Fruit fly (Drosophila melanogaster): ENCODE data around the gene CG12693.
A peak's percentile ranks its signal among the peaks of the same experiment; 100 is the strongest.
"Not testable (repeated sequence)": the region's sequence is repeated elsewhere in the genome, so short reads cannot be mapped to it uniquely, and the experiment has no call there.

CG12693 gene

dm6 chrX:4318701-4319100, 10.6 kb downstream of the CG12693 start, which contains the start of gene mei-9:
mei-9 (minus strand) TSS chrX:4318801.
- not testable (repeated sequence) for TF ChIP-seq trem (tag; optimal IDR thresholded peaks at IDR 0.05); ken (GFP tag; IDR thresholded peaks at IDR 0.05); Camta (GFP tag; optimal IDR thresholded peaks at IDR 0.05)

dm6 chrX:4318001-4318400, 11.3 kb downstream of the CG12693 start:
- TF ChIP-seq Nf-YA (GFP tag; IDR thresholded peaks at IDR 0.05) (peak; percentile 32; the same call in 1 of the 2 replicates), pzg (GFP tag; optimal IDR thresholded peaks at IDR 0.05) (peak; percentile 10), Sry-δ (GFP tag; optimal IDR thresholded peaks at IDR 0.05) (peak; percentile 8), sens (GFP tag) (peak; percentile 51), Ada2b (GFP tag; IDR thresholded peaks at IDR 0.05) (peak; percentile 71), seq (GFP tag; IDR thresholded peaks at IDR 0.05) (0 out of 2 replicates have a peak, but pooled peaks have one; percentile 18), Gug (GFP tag; IDR thresholded peaks at IDR 0.05) (peak; percentile 43; the same call in 1 of the 4 replicates), prd (GFP tag; IDR thresholded peaks at IDR 0.05) (peak; percentile 81), MBD-R2 (GFP tag; IDR thresholded peaks at IDR 0.05) (peak; percentile 74), ttk (GFP tag; IDR thresholded peaks at IDR 0.05) (peak; percentile 70), Ets65A (GFP tag) (peak; percentile 58), ase (GFP tag; IDR thresholded peaks at IDR 0.05) (0 out of 3 replicates have a peak, but pooled peaks have one; percentile 14), B-H1 (GFP tag; IDR thresholded peaks at IDR 0.05) (peak; percentile 18; the same call in 1 of the 3 replicates), Xrp1 (GFP tag; IDR thresholded peaks at IDR 0.05) (peak; percentile 48; the same call in 1 of the 2 replicates), CG14050 (GFP tag; IDR thresholded peaks at IDR 0.05) (peak; percentile 27; the same call in 1 of the 3 replicates), CG31224 (GFP tag; IDR thresholded peaks at IDR 0.05) (peak; percentile 46), Dref (GFP tag; IDR thresholded peaks at IDR 0.05) (peak; percentile 51), CG11247 (GFP tag; IDR thresholded peaks at IDR 0.05) (peak; percentile 52; the same call in 1 of the 2 replicates), CG14441 (GFP tag; IDR thresholded peaks at IDR 0.05) (peak; percentile 74), CG11456 (GFP tag; IDR thresholded peaks at IDR 0.05) (0 out of 3 replicates have a peak, but pooled peaks have one; percentile 57), HLH3B (GFP tag; IDR thresholded peaks at IDR 0.05) (peak; percentile 45; the same call in 1 of the 2 replicates), sob (GFP tag; IDR thresholded peaks at IDR 0.05) (peak; percentile 70), NFAT (GFP tag; IDR thresholded peaks at IDR 0.05) (peak; percentile 23; the same call in 1 of the 2 replicates), dysf (GFP tag; IDR thresholded peaks at IDR 0.05) (peak; percentile 58; the same call in 2 of the 3 replicates), row (GFP tag; IDR thresholded peaks at IDR 0.05) (peak; percentile 81), CG11085 (GFP tag; IDR thresholded peaks at IDR 0.05) (0 out of 2 replicates have a peak, but pooled peaks have one; percentile 35), wdn (GFP tag; IDR thresholded peaks at IDR 0.05) (0 out of 2 replicates have a peak, but pooled peaks have one; percentile 39), pan (GFP tag; optimal IDR thresholded peaks at IDR 0.05 in 1 of 2, IDR thresholded peaks at IDR 0.05 in 1 of 2) (peak in 1 of 2 experiments; percentile 68), vvl (GFP tag; IDR thresholded peaks at IDR 0.05) (peak; percentile 69), sens-2 (GFP tag; IDR thresholded peaks at IDR 0.05) (0 out of 2 replicates have a peak, but pooled peaks have one; percentile 34), CG32767 (GFP tag; IDR thresholded peaks at IDR 0.05) (peak; percentile 27; the same call in 1 of the 2 replicates), Taf1 (GFP tag; IDR thresholded peaks at IDR 0.05) (peak; percentile 67; the same call in 1 of the 2 replicates), al (GFP tag; IDR thresholded peaks at IDR 0.05) (peak; percentile 42; the same call in 1 of the 2 replicates), ara (GFP tag; IDR thresholded peaks at IDR 0.05) (peak; percentile 39; the same call in 1 of the 2 replicates), CG11093 (GFP tag; IDR thresholded peaks at IDR 0.05) (peak; percentile 44; the same call in 1 of the 3 replicates), BEAF-32 (GFP tag; optimal IDR thresholded peaks at IDR 0.05) (peak; percentile 13), unc-4 (GFP tag; IDR thresholded peaks at IDR 0.05; ENCODE audit: partially characterized antibody) (0 out of 2 replicates have a peak, but pooled peaks have one; percentile 29), H15 (GFP tag; IDR thresholded peaks at IDR 0.05) (0 out of 3 replicates have a peak, but pooled peaks have one; percentile 50), gsb (GFP tag; IDR thresholded peaks at IDR 0.05) (peak; percentile 21; the same call in 1 of the 2 replicates), stc (GFP tag; IDR thresholded peaks at IDR 0.05) (peak; percentile 48; the same call in 1 of the 2 replicates), CG4404 (GFP tag; IDR thresholded peaks at IDR 0.05) (peak; percentile 40; the same call in 1 of the 2 replicates), lmd (GFP tag; IDR thresholded peaks at IDR 0.05) (peak; percentile 68), bbx (GFP tag; IDR thresholded peaks at IDR 0.05; ENCODE audit: partially characterized antibody) (0 out of 2 replicates have a peak, but pooled peaks have one; percentile 4), ranshi (GFP tag; IDR thresholded peaks at IDR 0.05) (peak; percentile 64; the same call in 1 of the 2 replicates), CG9932 (GFP tag; IDR thresholded peaks at IDR 0.05) (peak; percentile 66)
- TF ChIP-seq prd, pan (optimal IDR thresholded peaks at IDR 0.05): not testable (repeated sequence)
